Worm (Caenorhabditis elegans) whole organism, young adult: ENCODE measurements around the gene C04H5.7.

ENCODE experiments used
- D2030.7 ChIP-seq: fragments of 200-800 bp; sonication (Bioruptor generic); IDR thresholded peaks from 2 replicates; pipeline ENCODE4 v1.3.6; 2022; ENCODE audit warnings: missing genetic modification reagents, missing genetic modification characterization, missing compliant biosample characterization
- F33H1.4 ChIP-seq: fragments of 200-800 bp; sonication (Bioruptor generic); IDR thresholded peaks from 2 replicates; pipeline ENCODE4 v1.3.6; 2022; ENCODE audit warnings: missing genetic modification reagents, missing genetic modification characterization, missing compliant biosample characterization
- K11D2.4 ChIP-seq: fragments of 200-800 bp; sonication (Bioruptor generic); IDR thresholded peaks from 2 replicates; pipeline ENCODE4 v1.3.6; 2022; ENCODE audit warnings: missing genetic modification reagents, missing genetic modification characterization, missing compliant biosample characterization
- T26A5.8 ChIP-seq: sonication (generic microtip); optimal IDR thresholded peaks from 2 replicates; lab custom pipeline; 2016; ENCODE audit warnings: missing genetic modification characterization, missing compliant biosample characterization
- Y53F4B.3 ChIP-seq: fragments of 200-800 bp; sonication (Bioruptor generic); IDR thresholded peaks from 2 replicates; pipeline ENCODE4 v1.3.6; 2022; ENCODE audit warnings: missing genetic modification reagents, missing genetic modification characterization, missing compliant biosample characterization
- Y56A3A.18 ChIP-seq: fragments of 200-800 bp; sonication (Bioruptor generic); IDR thresholded peaks from 2 replicates; pipeline ENCODE4 v1.3.6; 2022; ENCODE audit warnings: missing genetic modification reagents, missing genetic modification characterization, missing compliant biosample characterization
- Y79H2A.3 ChIP-seq: fragments of 200-800 bp; sonication (Bioruptor generic); conservative IDR thresholded peaks from 2 replicates; pipeline ENCODE4 v1.3.6; 2022; ENCODE audit warnings: missing genetic modification reagents, missing genetic modification characterization, missing compliant biosample characterization
- athp-1 ChIP-seq: sonication (generic microtip); optimal IDR thresholded peaks from 2 replicates; lab custom pipeline; 2017; ENCODE audit warnings: mild to moderate bottlenecking, missing genetic modification characterization, missing compliant biosample characterization
- bed-1 ChIP-seq: fragments of 200-800 bp; sonication (Bioruptor generic); IDR thresholded peaks from 2 replicates; pipeline ENCODE4 v1.3.6; 2022; ENCODE audit warnings: missing genetic modification reagents, missing genetic modification characterization, missing compliant biosample characterization
- ceh-40 ChIP-seq: fragments of 200-800 bp; sonication (Bioruptor generic); IDR thresholded peaks from 2 replicates; pipeline ENCODE4 v1.3.6; 2022; ENCODE audit warnings: missing genetic modification characterization, missing compliant biosample characterization
- ceh-91 ChIP-seq: fragments of 200-800 bp; sonication (Bioruptor generic); IDR thresholded peaks from 2 replicates; pipeline ENCODE4 v1.3.6; 2022; ENCODE audit warnings: missing genetic modification reagents, missing genetic modification characterization, missing compliant biosample characterization
- dox-1 ChIP-seq: fragments of 200-800 bp; sonication (Bioruptor generic); IDR thresholded peaks from 2 replicates; pipeline ENCODE4 v1.3.6; 2022; ENCODE audit warnings: missing genetic modification reagents, missing genetic modification characterization, missing compliant biosample characterization
- egl-18 ChIP-seq: fragments of 200-800 bp; sonication (Bioruptor generic); IDR thresholded peaks from 2 replicates; pipeline ENCODE4 v1.3.6; 2022; ENCODE audit warnings: missing genetic modification reagents, missing genetic modification characterization, missing compliant biosample characterization
- egrh-3 ChIP-seq: fragments of 200-800 bp; sonication (Bioruptor generic); IDR thresholded peaks from 2 replicates; pipeline ENCODE4 v1.3.6; 2022; ENCODE audit warnings: missing genetic modification reagents, missing genetic modification characterization, missing compliant biosample characterization
- ets-4 ChIP-seq: fragments of 200-800 bp; sonication (Bioruptor generic); optimal IDR thresholded peaks from 2 replicates; lab custom pipeline; 2018; ENCODE audit warnings: mild to moderate bottlenecking, missing genetic modification characterization, missing compliant biosample characterization
- hmg-1.2 ChIP-seq: fragments of 200-800 bp; sonication (Bioruptor generic); IDR thresholded peaks from 2 replicates; pipeline ENCODE4 v1.3.6; 2022; ENCODE audit warnings: missing genetic modification reagents, missing genetic modification characterization, missing compliant biosample characterization
- hmg-20 ChIP-seq: fragments of 200-800 bp; sonication (Bioruptor generic); IDR thresholded peaks from 2 replicates; pipeline ENCODE4 v1.3.6; 2022; ENCODE audit warnings: missing genetic modification reagents, missing genetic modification characterization, missing compliant biosample characterization
- let-526 ChIP-seq: fragments of 200-800 bp; sonication (Bioruptor generic); IDR thresholded peaks from 2 replicates; pipeline ENCODE4 v1.3.6; 2022; ENCODE audit warnings: missing genetic modification reagents, missing genetic modification characterization, missing compliant biosample characterization
- lsl-1 ChIP-seq: fragments of 200-800 bp; sonication (Bioruptor generic); optimal IDR thresholded peaks from 2 replicates; lab custom pipeline; 2018; ENCODE audit warnings: mild to moderate bottlenecking, missing genetic modification characterization, moderate library complexity, missing compliant biosample characterization
- madf-6 ChIP-seq: fragments of 200-800 bp; sonication (Bioruptor generic); IDR thresholded peaks from 2 replicates; pipeline ENCODE4 v1.3.6; 2022; ENCODE audit warnings: missing genetic modification reagents, missing genetic modification characterization, missing compliant biosample characterization
- madf-8 ChIP-seq: fragments of 200-800 bp; sonication (Bioruptor generic); conservative IDR thresholded peaks from 2 replicates; pipeline ENCODE4 v1.3.6; 2022; ENCODE audit warnings: missing genetic modification reagents, missing genetic modification characterization, missing compliant biosample characterization
- mcd-1 ChIP-seq: fragments of 200-800 bp; sonication (Bioruptor generic); IDR thresholded peaks from 2 replicates; pipeline ENCODE4 v1.3.6; 2022; ENCODE audit warnings: missing genetic modification reagents, missing genetic modification characterization, missing compliant biosample characterization
- mel-28 ChIP-seq: sonication (generic microtip); optimal IDR thresholded peaks from 2 replicates; lab custom pipeline; 2016; ENCODE audit warnings: borderline replicate concordance, mild to moderate bottlenecking, missing genetic modification characterization, missing compliant biosample characterization
- mxl-1 ChIP-seq: sonication (generic microtip); optimal IDR thresholded peaks from 2 replicates; lab custom pipeline; 2016; ENCODE audit warnings: missing genetic modification characterization, missing compliant biosample characterization
- nhr-80 ChIP-seq: sonication (generic microtip); optimal IDR thresholded peaks from 2 replicates; lab custom pipeline; 2016; ENCODE audit warnings: missing genetic modification characterization, missing compliant biosample characterization
- pbrm-1 ChIP-seq: fragments of 200-800 bp; sonication (Bioruptor generic); IDR thresholded peaks from 2 replicates; pipeline ENCODE4 v1.3.6; 2022; ENCODE audit warnings: missing genetic modification reagents, missing genetic modification characterization, missing compliant biosample characterization
- rcor-1 ChIP-seq: fragments of 200-800 bp; sonication (Bioruptor generic); IDR thresholded peaks from 2 replicates; pipeline ENCODE4 v1.3.6; 2022; ENCODE audit warnings: missing genetic modification reagents, missing genetic modification characterization, missing compliant biosample characterization
- snpc-3.4 ChIP-seq: sonication (generic microtip); optimal IDR thresholded peaks from 2 replicates; lab custom pipeline; 2017; ENCODE audit warnings: missing genetic modification characterization, mild to moderate bottlenecking, missing compliant biosample characterization, antibody characterized with exemption, moderate library complexity, missing genotype, missing genetic modification reagents
- somi-1 ChIP-seq: fragments of 200-800 bp; sonication (Bioruptor generic); optimal IDR thresholded peaks from 2 replicates; lab custom pipeline; 2018; ENCODE audit warnings: mild to moderate bottlenecking, missing genetic modification characterization, missing compliant biosample characterization
- sptf-2 ChIP-seq: fragments of 200-800 bp; sonication (Bioruptor generic); optimal IDR thresholded peaks from 2 replicates; lab custom pipeline; 2018; ENCODE audit warnings: mild to moderate bottlenecking, missing genetic modification characterization, missing compliant biosample characterization
- tlf-1 ChIP-seq: fragments of 200-800 bp; sonication (Bioruptor generic); optimal IDR thresholded peaks from 2 replicates; lab custom pipeline; 2018; ENCODE audit warnings: mild to moderate bottlenecking, missing genetic modification characterization, missing compliant biosample characterization
- xnd-1 ChIP-seq: sonication (generic microtip); optimal IDR thresholded peaks from 2 replicates; lab custom pipeline; 2016; ENCODE audit warnings: missing genotype, missing genetic modification reagents, missing genetic modification characterization, missing compliant biosample characterization
- ztf-22 ChIP-seq: fragments of 200-800 bp; sonication (Bioruptor generic); optimal IDR thresholded peaks from 2 replicates; lab custom pipeline; 2018; ENCODE audit warnings: mild to moderate bottlenecking, missing genetic modification characterization, moderate library complexity, missing compliant biosample characterization
- ztf-25 ChIP-seq: fragments of 200-800 bp; sonication (Bioruptor generic); IDR thresholded peaks from 2 replicates; pipeline ENCODE4 v1.3.6; 2022; ENCODE audit warnings: missing genetic modification reagents, missing genetic modification characterization, missing compliant biosample characterization
- ztf-28 ChIP-seq: fragments of 200-800 bp; sonication (Bioruptor generic); IDR thresholded peaks from 2 replicates; pipeline ENCODE4 v1.3.6; 2022; ENCODE audit warnings: missing genetic modification reagents, missing genetic modification characterization, missing compliant biosample characterization
- ztf-6 ChIP-seq: fragments of 200-800 bp; sonication (Bioruptor generic); IDR thresholded peaks from 2 replicates; pipeline ENCODE4 v1.3.6; 2022; ENCODE audit warnings: missing genetic modification reagents, missing genetic modification characterization, missing compliant biosample characterization

The C04H5.7 gene

ce11 chrII:14561549-14562115 lies 23.9 kb downstream of the C04H5.7 start, which contains the start of gene mog-4 (continued):
- peak; percentile 7 for TF ChIP-seq T26A5.8 (tag; lab: Kevin White, UChicago)
- TF ChIP-seq bed-1 (GFP tag; lab: Robert Waterston, UW) = peak; percentile 98
- TF ChIP-seq K11D2.4 = peak; percentile 99
- peak; percentile 93 for TF ChIP-seq Y53F4B.3
- peak; percentile 99 for TF ChIP-seq pbrm-1 (GFP tag; lab: Robert Waterston, UW)
- peak; percentile 80 for TF ChIP-seq ztf-22
- TF ChIP-seq rcor-1 (GFP tag; lab: Robert Waterston, UW) = peak; percentile 99
- peak; percentile 9 for TF ChIP-seq sptf-2 (GFP tag; lab: Kevin White, UChicago)
- TF ChIP-seq lsl-1 (GFP tag; lab: Kevin White, UChicago) = peak; percentile 98
- TF ChIP-seq snpc-3.4 (tag; lab: Kevin White, UChicago) = peak; percentile 18
- peak; percentile 80 for TF ChIP-seq nhr-80 (tag; lab: Kevin White, UChicago)
- peak; percentile 28 for TF ChIP-seq mxl-1
- TF ChIP-seq let-526 = peak; percentile 100
- TF ChIP-seq athp-1 = peak; percentile 97
- TF ChIP-seq tlf-1 (GFP tag; lab: Kevin White, UChicago) = peak; percentile 98
- TF ChIP-seq Y56A3A.18 (GFP tag; lab: Robert Waterston, UW) = peak; percentile 99
- peak; percentile 100 for TF ChIP-seq ztf-25 (GFP tag; lab: Robert Waterston, UW)
- peak; percentile 100 for TF ChIP-seq ztf-6 (GFP tag; lab: Robert Waterston, UW)
- TF ChIP-seq ceh-40 = peak; percentile 95
- TF ChIP-seq mcd-1 (GFP tag; lab: Robert Waterston, UW) = peak; percentile 99
- TF ChIP-seq dox-1 (GFP tag; lab: Robert Waterston, UW) = peak; percentile 100
- TF ChIP-seq hmg-20 (GFP tag; lab: Robert Waterston, UW) = peak; percentile 95
- TF ChIP-seq somi-1 (GFP tag; lab: Kevin White, UChicago) = peak; percentile 96
- TF ChIP-seq Y79H2A.3 (GFP tag; lab: Robert Waterston, UW) = peak; percentile 100
- TF ChIP-seq egl-18 = peak; percentile 97
- peak; percentile 76 for TF ChIP-seq mel-28 (tag; lab: Kevin White, UChicago)
- TF ChIP-seq ets-4 = peak; percentile 10

- TF ChIP-seq D2030.7 (GFP tag; lab: Robert Waterston, UW) = peak; percentile 43; the same call in 1 of the 2 replicates
- peak; percentile 80 for TF ChIP-seq madf-8
- peak; percentile 97 for TF ChIP-seq hmg-1.2 (GFP tag; lab: Robert Waterston, UW)
- 0 out of 2 replicates have a peak, but pooled peaks have one; percentile 35 for TF ChIP-seq mcd-1 (GFP tag; lab: Robert Waterston, UW)
- peak; percentile 53; the same call in 1 of the 2 replicates for TF ChIP-seq egrh-3 (GFP tag; lab: Robert Waterston, UW)
- peak; percentile 78 for TF ChIP-seq lsl-1 (GFP tag; lab: Kevin White, UChicago)
- TF ChIP-seq ceh-91 (GFP tag; lab: Robert Waterston, UW) = peak; percentile 40; the same call in 1 of the 2 replicates
- peak; percentile 79 for TF ChIP-seq xnd-1 (tag; lab: Kevin White, UChicago)
- peak; percentile 38; the same call in 1 of the 2 replicates for TF ChIP-seq F33H1.4
- TF ChIP-seq dox-1 (GFP tag; lab: Robert Waterston, UW) = peak; percentile 70
- 0 out of 2 replicates have a peak, but pooled peaks have one; percentile 36 for TF ChIP-seq ztf-28 (GFP tag; lab: Robert Waterston, UW)
- peak; percentile 70 for TF ChIP-seq madf-6
Observed at ce11 chrII:14563766-14564370, 26.1 kb downstream of the C04H5.7 start.
